Fruit fly (Drosophila melanogaster): ENCODE data around the gene mthl15.

mthl15 gene

dm6 chr2L:10208799-10209794, 29.0 kb downstream of the mthl15 start, which contains the start of gene CG5731:
CG5731 (minus strand) TSS chr2L:10209744.
- TF ChIP-seq svp (GFP tag) (no peak), fkh (GFP tag; optimal IDR thresholded peaks at IDR 0.05) (peak; percentile 41), CG10631 (GFP tag; optimal IDR thresholded peaks at IDR 0.05) (peak; percentile 31), CG11902 (GFP tag; optimal IDR thresholded peaks at IDR 0.05) (no peak), Eip78C (GFP tag) (peak; percentile 70)

dm6 chr2L:10206633-10207162, 31.4 kb downstream of the mthl15 start, which contains the start of gene Snx17:
Snx17 (minus strand) TSS chr2L:10206961.
- no peak for TF ChIP-seq CG3032 (tag; optimal IDR thresholded peaks at IDR 0.05)
- TF ChIP-seq CG10669 (GFP tag; optimal IDR thresholded peaks at IDR 0.05): no peak
- TF ChIP-seq achi (GFP tag; optimal IDR thresholded peaks at IDR 0.05): no peak
- TF ChIP-seq Ets96B (tag; optimal IDR thresholded peaks at IDR 0.05): no peak
- no peak for TF ChIP-seq CG7368 (GFP tag; optimal IDR thresholded peaks at IDR 0.05)
- TF ChIP-seq svp (GFP tag): no peak
- no peak for TF ChIP-seq CG6792 (GFP tag; optimal IDR thresholded peaks at IDR 0.05)
- TF ChIP-seq CG8632 (GFP tag; optimal IDR thresholded peaks at IDR 0.05): no peak
- TF ChIP-seq CG6276 (GFP tag; optimal IDR thresholded peaks at IDR 0.05): no peak
- no peak for TF ChIP-seq fkh (GFP tag; optimal IDR thresholded peaks at IDR 0.05)
- no peak for TF ChIP-seq eg (GFP tag; IDR thresholded peaks at IDR 0.05)
- TF ChIP-seq CG15336 (GFP tag; IDR thresholded peaks at IDR 0.05): no peak
- TF ChIP-seq Ets21C (GFP tag; optimal IDR thresholded peaks at IDR 0.05): no peak
- TF ChIP-seq OdsH (GFP tag; optimal IDR thresholded peaks at IDR 0.05): no peak
- TF ChIP-seq CG11762 (GFP tag; optimal IDR thresholded peaks at IDR 0.05; ENCODE audit: insufficient read depth): no peak

- TF ChIP-seq topi (GFP tag; optimal IDR thresholded peaks at IDR 0.05) (no peak), CG11902 (GFP tag; optimal IDR thresholded peaks at IDR 0.05) (no peak), spab (GFP tag; optimal IDR thresholded peaks at IDR 0.05) (no peak), eg (GFP tag; IDR thresholded peaks at IDR 0.05) (no peak), Eip93F (GFP tag; optimal IDR thresholded peaks at IDR 0.05) (no peak)
Measured at dm6 chr2L:10205940-10206339, 32.2 kb downstream of the mthl15 start.

- TF ChIP-seq Sox14 (GFP tag; optimal IDR thresholded peaks at IDR 0.05) (peak; percentile 31), fkh (GFP tag; optimal IDR thresholded peaks at IDR 0.05) (peak; percentile 76), esn (GFP tag; optimal IDR thresholded peaks at IDR 0.05) (no peak), CG6854 (GFP tag; optimal IDR thresholded peaks at IDR 0.05) (peak; percentile 17), Eip78C (GFP tag) (peak; percentile 27), CG3032 (tag; optimal IDR thresholded peaks at IDR 0.05) (no peak), pdm3 (GFP tag; optimal IDR thresholded peaks at IDR 0.05) (no peak), CG8632 (GFP tag; optimal IDR thresholded peaks at IDR 0.05) (no peak)
Measured at dm6 chr2L:10203933-10204509, 34.1 kb downstream of the mthl15 start, which contains the start of gene CG34159. CG34159 (minus strand) TSS chr2L:10204317.

dm6 chr2L:10201743-10202142, 36.4 kb downstream of the mthl15 start:
- TF ChIP-seq CG7368 (GFP tag; optimal IDR thresholded peaks at IDR 0.05) (no peak), Lpt (GFP tag; optimal IDR thresholded peaks at IDR 0.05) (no peak), CG15336 (GFP tag; IDR thresholded peaks at IDR 0.05) (no peak), ss (GFP tag; optimal IDR thresholded peaks at IDR 0.05) (no peak), CG11902 (GFP tag; optimal IDR thresholded peaks at IDR 0.05) (no peak)

- TF ChIP-seq CG3032 (tag; optimal IDR thresholded peaks at IDR 0.05): peak; percentile 75
- peak; percentile 93 for TF ChIP-seq Met (GFP tag; optimal IDR thresholded peaks at IDR 0.05)
- TF ChIP-seq OdsH (GFP tag; optimal IDR thresholded peaks at IDR 0.05): peak; percentile 96
- TF ChIP-seq fd85E (GFP tag; optimal IDR thresholded peaks at IDR 0.05): peak; percentile 91
- peak; percentile 83 for TF ChIP-seq CG8632 (GFP tag; optimal IDR thresholded peaks at IDR 0.05)
- TF ChIP-seq Hr39 (GFP tag; optimal IDR thresholded peaks at IDR 0.05): peak; percentile 93
- peak; percentile 93 for TF ChIP-seq acj6 (GFP tag; optimal IDR thresholded peaks at IDR 0.05)
- peak; percentile 100 for TF ChIP-seq achi (GFP tag; optimal IDR thresholded peaks at IDR 0.05)
- TF ChIP-seq Blimp-1 (GFP tag; optimal IDR thresholded peaks at IDR 0.05): peak; percentile 90
- no peak for TF ChIP-seq Hr38 (GFP tag; optimal IDR thresholded peaks at IDR 0.05)
- peak; percentile 59 to 95 for TF ChIP-seq salr (GFP tag; optimal IDR thresholded peaks at IDR 0.05)
- peak; percentile 57 for TF ChIP-seq Ets96B (tag; optimal IDR thresholded peaks at IDR 0.05)
- no peak for TF ChIP-seq dsx (GFP tag; optimal IDR thresholded peaks at IDR 0.05; ENCODE audit: poor library complexity, severe bottlenecking)
- TF ChIP-seq CG10631 (GFP tag; optimal IDR thresholded peaks at IDR 0.05): peak; percentile 86
- peak; percentile 76 for TF ChIP-seq Hr4 (GFP tag; optimal IDR thresholded peaks at IDR 0.05)
- peak; percentile 97 for TF ChIP-seq esn (GFP tag; optimal IDR thresholded peaks at IDR 0.05)
- peak; percentile 84 for TF ChIP-seq Ets21C (GFP tag; optimal IDR thresholded peaks at IDR 0.05)
- TF ChIP-seq CG11762 (GFP tag; optimal IDR thresholded peaks at IDR 0.05; ENCODE audit: insufficient read depth): peak; percentile 86
Measured at dm6 chr2L:10200847-10201246, 37.3 kb downstream of the mthl15 start, which contains the start of the genes Ripalpha and RpL7. Ripalpha (minus strand) TSS chr2L:10200974. RpL7 (plus strand) TSS chr2L:10201004.

All from whole organism, prepupa.